Worm (Caenorhabditis elegans): Measurements from ENCODE around the gene pqn-75.

- TF ChIP-seq lin-13 (GFP tag; optimal IDR thresholded peaks at IDR 0.05) (no peak), pqm-1 (tag; optimal IDR thresholded peaks at IDR 0.05) (no peak), T20F7.1 (GFP tag; optimal IDR thresholded peaks at IDR 0.05) (no peak), daf-8 (GFP tag; IDR thresholded peaks at IDR 0.05) (no peak), nhr-237 (tag; optimal IDR thresholded peaks at IDR 0.05) (no peak), nhr-76 (tag; optimal IDR thresholded peaks at IDR 0.05) (no peak)
These were observed 22.2 kb downstream of the pqn-75 start for ce11 chrIV:4094364-4094763.

Data from whole organism, L4 larva.